Worm (Caenorhabditis elegans) whole organism, dauer: ENCODE results near the gene sri-6.

Source experiments
- unc-62 ChIP-seq: sonication (generic microtip); optimal IDR thresholded peaks from 2 replicates; lab custom pipeline; 2017; ENCODE audit warnings: missing biosample characterization, missing genetic modification reagents, missing genetic modification characterization

sri-6 gene

DNA sequence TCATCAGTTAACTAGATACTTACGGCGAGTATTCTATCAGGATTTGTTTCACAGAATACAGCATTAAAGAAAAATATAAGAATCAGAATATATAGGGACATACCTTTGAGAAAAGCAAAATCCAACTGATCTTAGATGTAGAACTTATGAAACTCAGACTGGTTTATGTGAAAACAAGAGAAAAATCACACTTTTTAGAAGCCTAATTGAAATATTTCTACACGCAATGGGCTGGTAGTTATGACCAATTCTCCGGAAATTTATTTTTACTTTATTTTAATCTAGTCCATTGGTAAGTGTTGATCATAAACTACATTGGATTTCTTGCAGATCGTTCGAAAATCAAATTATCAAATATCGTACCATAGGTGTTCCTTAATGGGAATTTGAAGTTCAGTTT, 1.3 kb upstream of the sri-6 start, which contains the start of gene T09E8.4:
TSS of gene T09E8.4 (minus strand) at position 101 of the 400 bp plus-strand sequence.
- TF ChIP-seq unc-62 (GFP tag; lab: Kevin White, UChicago) = no peak

DNA sequence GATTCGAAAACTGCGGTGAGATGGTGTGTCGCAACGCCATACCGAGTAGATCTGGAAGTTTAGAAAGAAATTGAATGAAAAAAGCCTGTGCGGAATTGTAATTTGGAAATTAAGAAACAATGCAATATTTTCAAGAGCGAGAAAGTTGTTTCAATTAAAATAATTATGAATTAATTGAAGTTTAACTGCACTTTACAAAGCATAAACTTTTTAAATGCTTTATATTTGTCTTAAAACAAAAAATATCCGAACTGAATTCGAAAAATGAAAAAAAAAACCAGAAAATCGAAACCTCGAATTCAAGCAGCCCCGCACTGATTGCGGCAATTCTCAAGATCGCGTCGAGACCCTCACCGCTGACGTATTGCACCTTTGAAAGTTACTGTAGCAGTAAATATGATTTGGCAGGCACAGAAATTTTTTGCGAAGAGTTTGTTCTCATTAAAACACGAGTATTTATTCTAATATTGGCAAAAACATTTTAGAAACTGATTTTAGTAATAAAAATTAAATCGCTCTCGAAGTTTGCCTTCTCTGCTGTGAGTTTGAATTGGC, 8.1 kb downstream of the sri-6 start, which contains the start of gene sun-1:
TSS of gene sun-1 (minus strand) at position 51 of the 555 bp plus-strand sequence.
- no peak for TF ChIP-seq unc-62 (GFP tag; lab: Kevin White, UChicago)

DNA sequence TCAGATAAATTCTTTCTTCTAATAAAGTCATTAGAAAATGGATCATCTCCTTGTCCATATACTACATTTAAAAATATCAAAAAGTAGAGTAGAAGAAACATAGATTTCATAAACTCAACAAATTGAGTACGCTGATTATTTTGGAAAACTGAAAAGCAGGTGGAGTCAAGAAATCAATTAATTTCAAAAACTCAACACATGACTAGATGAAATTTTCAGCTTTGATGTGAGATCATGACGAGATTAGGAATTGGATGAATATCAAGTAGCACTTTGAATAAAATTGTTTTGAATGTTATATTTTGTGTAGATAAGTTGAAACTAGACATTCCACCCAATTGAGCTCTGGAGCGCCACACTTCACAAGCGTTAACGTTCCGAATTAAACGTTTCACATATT, 10.1 kb downstream of the sri-6 start, which contains the start of gene F57B1.1:
TSS of gene F57B1.1 (minus strand) at position 101 of the 400 bp plus-strand sequence.
- no peak for TF ChIP-seq unc-62 (GFP tag; lab: Kevin White, UChicago)

DNA sequence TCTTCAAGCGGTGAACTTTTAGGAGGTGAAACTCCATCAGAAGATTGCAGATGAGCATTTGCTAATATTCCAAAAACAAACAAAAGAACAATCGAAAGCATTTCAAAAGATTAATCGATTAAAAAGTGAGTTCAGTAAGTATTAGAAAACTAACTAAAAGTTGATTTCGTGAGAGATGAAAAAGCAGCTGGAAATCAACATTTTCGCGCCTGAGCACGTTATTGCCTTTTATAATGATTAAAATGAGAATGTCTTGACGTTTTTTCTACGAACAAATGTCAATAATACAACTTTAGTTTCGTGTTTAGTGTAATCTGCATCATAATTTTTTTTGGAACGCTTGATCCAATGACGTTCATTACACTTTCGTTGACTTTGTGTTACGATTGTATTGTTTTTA, 12.3 kb downstream of the sri-6 start, which contains the start of gene F57B1.9:
TSS of gene F57B1.9 (minus strand) at position 101 of the 400 bp plus-strand sequence.
- TF ChIP-seq unc-62 (GFP tag; lab: Kevin White, UChicago) = no peak

DNA sequence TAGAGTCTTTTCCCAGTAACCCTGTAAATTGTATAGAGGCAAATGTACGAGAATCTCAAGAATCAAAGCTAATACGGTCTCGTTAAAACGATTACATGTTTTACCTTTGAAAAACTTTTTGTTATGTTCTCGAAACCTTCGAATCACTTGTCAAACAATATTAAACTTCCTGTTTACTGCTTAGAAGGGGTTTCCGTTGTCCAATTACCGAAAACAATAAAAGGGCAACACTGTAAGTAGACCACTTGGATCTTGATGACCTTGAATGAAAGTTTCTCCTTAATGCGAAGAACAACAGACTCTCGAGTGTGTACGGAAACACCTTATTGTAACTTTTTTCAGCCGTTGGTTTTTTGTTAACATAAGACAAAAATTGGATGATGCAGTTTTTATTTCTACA, 15.1 kb downstream of the sri-6 start:
- TF ChIP-seq unc-62 (GFP tag; lab: Kevin White, UChicago) = no peak

DNA sequence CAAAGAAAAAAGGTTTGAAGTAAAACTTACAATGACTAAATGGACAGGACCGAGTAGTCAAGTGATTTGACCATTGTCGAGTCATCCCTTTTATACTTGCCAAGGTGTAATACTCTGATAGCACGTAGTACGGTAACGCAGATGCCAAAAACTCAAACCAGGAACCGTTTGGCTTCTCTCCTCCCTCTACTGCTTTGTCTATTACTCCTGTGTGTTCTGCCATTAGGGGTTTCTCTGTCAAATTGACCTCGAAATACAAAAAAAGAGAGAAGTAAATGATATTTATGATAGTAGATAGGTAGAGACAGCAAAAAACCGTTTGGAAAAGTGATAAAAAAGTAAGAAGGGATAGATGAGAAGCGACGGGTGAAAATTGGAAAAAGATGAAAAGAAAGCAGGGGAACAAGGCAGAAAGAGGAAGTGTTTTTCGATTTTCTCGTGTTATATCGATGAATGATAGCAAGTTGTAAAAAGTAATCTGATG, 16.7 kb downstream of the sri-6 start, which contains the start of the genes col-159 and col-160:
TSS of gene col-159 (minus strand) at position 51 of the 484 bp plus-strand sequence.
TSS of gene col-160 (minus strand) at position 63 of the 484 bp plus-strand sequence.
- no peak for TF ChIP-seq unc-62 (GFP tag; lab: Kevin White, UChicago)

DNA sequence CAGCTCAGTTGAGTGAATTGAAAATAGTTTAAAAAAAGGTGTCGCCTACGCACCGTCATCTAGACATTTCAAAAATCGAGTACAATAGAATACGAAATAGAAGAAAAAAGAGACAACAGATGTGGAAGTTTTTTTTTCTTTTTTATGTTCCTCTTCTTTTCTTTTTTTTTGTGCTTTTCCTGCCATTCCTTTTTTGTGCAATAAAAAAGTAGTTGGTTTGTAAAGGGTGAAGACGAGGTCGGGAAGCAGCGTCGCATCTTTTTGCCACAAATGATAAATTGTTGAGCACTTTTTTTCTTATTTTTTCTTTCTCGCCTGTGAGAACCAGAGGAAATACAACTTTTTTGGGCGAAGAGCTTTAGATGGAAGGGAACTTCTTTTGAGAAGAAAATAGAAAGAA, 21.0 kb downstream of the sri-6 start:
- no peak for TF ChIP-seq unc-62 (GFP tag; lab: Kevin White, UChicago)

DNA sequence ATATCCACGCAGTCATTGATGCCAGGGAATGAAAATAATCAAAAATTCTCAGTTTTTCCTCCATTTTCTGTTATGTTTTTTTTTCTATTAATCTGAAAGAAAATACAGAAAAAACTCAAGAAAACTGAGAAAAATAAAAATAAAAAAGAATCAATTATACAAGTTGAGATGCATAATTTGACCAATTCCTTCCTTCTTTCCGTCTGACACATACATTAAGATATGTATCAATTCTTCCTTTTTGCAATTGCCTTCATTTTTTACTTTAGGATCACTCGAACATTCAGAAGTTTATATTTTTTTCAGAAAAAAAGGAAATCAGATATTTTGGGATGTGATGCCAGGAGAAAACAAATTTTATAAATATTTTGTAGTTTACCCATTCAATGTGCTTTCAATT, 21.9 kb downstream of the sri-6 start, which contains the start of gene F57B1.5:
TSS of gene F57B1.5 (plus strand) at position 301 of the 400 bp plus-strand sequence.
- TF ChIP-seq unc-62 (GFP tag; lab: Kevin White, UChicago) = no peak

DNA sequence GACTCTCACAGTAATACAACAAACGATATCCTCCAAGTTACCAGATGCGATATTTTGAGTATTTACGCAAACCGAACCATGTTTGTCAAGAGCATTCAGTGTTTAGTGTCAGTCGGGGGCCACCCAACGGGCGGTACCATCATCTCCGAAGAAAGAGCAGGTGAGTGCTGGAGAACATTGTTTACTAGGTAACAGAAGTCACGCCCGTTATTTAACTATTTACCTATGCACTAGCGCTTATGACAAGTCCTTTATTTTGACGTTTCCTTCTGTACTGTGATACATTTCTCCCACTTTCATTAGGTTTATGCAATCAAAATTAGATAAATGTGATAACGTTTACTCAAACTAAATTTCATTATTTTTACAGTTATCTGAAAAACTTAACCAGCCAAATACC, 24.1 kb downstream of the sri-6 start, which contains the start of gene F57B1.6:
TSS of gene F57B1.6 (plus strand) at position 79 of the 400 bp plus-strand sequence.
- no peak for TF ChIP-seq unc-62 (GFP tag; lab: Kevin White, UChicago)

DNA sequence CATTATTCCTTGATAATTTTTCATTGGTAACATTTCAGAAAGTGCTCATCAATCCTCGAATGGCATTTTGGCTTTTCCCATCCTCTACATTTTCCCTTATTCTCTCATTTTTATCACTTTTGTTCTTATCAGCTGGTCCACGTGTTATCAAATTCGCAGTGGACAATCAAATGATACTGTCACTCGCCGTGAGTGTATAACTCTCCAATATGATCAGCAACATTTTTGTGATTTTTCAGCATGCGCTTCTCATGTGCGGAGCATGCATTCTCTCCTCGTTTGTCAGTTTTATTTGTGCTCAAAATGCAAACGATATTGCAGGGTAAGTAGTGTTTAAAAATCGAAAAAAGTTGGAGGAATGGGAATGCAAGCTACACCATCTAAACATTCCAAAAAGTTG, 27.1 kb downstream of the sri-6 start:
- no peak for TF ChIP-seq unc-62 (GFP tag; lab: Kevin White, UChicago)

DNA sequence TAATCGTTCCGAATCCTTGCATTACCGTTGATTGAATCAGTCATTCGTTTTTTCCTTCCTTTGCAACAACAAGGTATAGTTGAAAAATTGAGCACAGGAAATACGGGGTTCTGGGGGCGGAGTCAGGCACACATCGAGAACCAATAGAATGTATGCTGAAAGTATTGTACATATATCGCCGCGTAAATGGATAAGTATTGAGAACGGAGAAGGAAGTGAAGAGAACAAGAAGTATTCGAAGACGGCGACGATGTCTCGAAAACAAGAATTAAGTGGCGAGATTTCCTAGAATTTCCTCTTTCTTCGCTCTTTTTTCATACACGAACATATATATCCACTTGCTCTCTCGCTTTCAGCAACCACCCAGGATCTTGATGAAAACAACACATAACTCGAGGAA, 35.6 kb downstream of the sri-6 start:
- no peak for TF ChIP-seq unc-62 (GFP tag; lab: Kevin White, UChicago)

DNA sequence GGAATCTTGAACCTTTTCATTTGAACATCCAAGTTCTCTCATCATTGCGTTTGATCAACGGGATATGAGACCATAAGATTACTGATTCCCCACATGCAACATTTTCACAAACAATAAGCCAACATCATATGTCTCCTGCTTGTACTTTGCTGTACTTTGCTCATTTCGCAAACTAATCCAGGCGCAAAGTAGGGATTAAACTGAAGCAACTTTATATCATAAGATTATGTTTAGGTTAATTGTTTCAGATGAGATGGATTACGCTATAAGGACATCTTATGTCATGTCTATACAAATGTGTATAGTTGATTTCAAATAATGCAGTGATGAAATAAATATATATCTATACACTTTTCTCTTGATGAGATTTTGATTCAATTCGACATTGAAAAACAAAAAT, 44.1 kb downstream of the sri-6 start:
- no peak for TF ChIP-seq unc-62 (GFP tag; lab: Kevin White, UChicago)

DNA sequence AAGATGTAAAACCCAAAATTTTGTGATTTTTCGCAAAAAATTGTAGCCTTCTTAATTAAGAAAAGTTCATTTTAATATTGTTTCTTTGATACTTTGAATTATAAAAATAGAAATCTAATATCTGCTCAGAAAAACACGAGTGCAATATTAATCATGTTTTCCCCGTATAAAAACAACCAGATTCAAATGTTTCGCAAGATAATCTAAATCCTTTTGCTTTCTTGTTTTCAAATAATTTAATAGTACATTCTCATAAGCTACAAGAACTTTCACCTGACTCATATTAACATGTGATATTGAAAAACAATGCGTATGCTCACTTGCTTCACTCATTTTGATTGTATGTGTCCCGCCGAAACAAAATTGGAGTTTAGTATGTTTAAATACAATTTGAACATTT, 49.8 kb downstream of the sri-6 start:
- no peak for TF ChIP-seq unc-62 (GFP tag; lab: Kevin White, UChicago)

DNA sequence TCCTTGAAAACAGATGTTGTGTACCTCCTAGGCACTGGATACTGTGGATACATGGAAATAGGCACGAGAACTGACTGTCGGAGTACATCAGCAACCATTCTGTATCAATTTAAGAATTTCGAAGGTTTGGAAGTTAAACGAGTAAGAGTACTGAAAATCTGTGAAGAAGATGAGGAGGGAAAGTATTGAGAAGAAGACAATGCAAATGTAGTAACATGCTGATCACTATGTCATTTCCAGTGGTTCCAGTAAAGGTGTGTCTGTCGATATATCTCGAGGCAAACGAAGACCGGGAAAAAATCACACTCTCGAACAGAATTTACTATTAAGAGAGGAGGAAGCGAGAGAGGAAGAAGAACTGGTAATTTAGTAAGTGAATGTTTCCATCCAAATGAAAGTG, 51.0 kb downstream of the sri-6 start, which contains the start of gene dmd-10:
TSS of gene dmd-10 (minus strand) at position 101 of the 400 bp plus-strand sequence.
- no peak for TF ChIP-seq unc-62 (GFP tag; lab: Kevin White, UChicago)
